Worm (Caenorhabditis elegans) whole organism, L1 larva: ENCODE measurements around the gene srh-35.

Source experiments
- Y116A8C.19 ChIP-seq: sonication (generic microtip); optimal IDR thresholded peaks from 2 replicates; lab custom pipeline; 2016; ENCODE audit warnings: missing compliant biosample characterization, missing genetic modification characterization, borderline replicate concordance
- aly-2 ChIP-seq: fragments of 150-350 bp; optimal IDR thresholded peaks from 2 replicates; lab custom pipeline; 2014; ENCODE audit warnings: missing biosample characterization, missing genetic modification characterization
- ama-1 ChIP-seq: fragments of 150-350 bp; optimal IDR thresholded peaks from 2 replicates; lab custom pipeline; 2014
- blmp-1 ChIP-seq: fragments of 150-350 bp; optimal IDR thresholded peaks from 2 replicates; lab custom pipeline; 2014; ENCODE audit warnings: missing biosample characterization, missing genetic modification characterization
- ceh-63 ChIP-seq: fragments of 200-800 bp; sonication (Bioruptor generic); optimal IDR thresholded peaks from 2 replicates; lab custom pipeline; 2018; ENCODE audit warnings: mild to moderate bottlenecking, missing genetic modification characterization, missing compliant biosample characterization
- ceh-90 ChIP-seq: sonication (generic microtip); optimal IDR thresholded peaks from 2 replicates; lab custom pipeline; 2016; ENCODE audit warnings: missing genetic modification characterization, missing compliant biosample characterization
- efl-1 ChIP-seq, 4 experiments: fragments of 150-350 bp; optimal IDR thresholded peaks in 3 of 4; peaks in 1 of 4; 1 replicate in 1 of 4; 2 replicates in 3 of 4; lab custom pipeline; 2014; ENCODE audit warnings: missing biosample characterization in 2 of 4, missing genetic modification characterization in 2 of 4, missing genetic modification reagents in 2 of 4
- efl-3 ChIP-seq: fragments of 200-800 bp; sonication (Bioruptor generic); optimal IDR thresholded peaks from 2 replicates; lab custom pipeline; 2018; ENCODE audit warnings: mild to moderate bottlenecking, missing genetic modification characterization, missing compliant biosample characterization
- elt-2 ChIP-seq: sonication (generic microtip); optimal IDR thresholded peaks from 2 replicates; lab custom pipeline; 2016; ENCODE audit warnings: missing genetic modification characterization, mild to moderate bottlenecking, inconsistent platforms, missing compliant biosample characterization, missing genetic modification reagents
- fkh-8 ChIP-seq: sonication (generic microtip); optimal IDR thresholded peaks from 2 replicates; lab custom pipeline; 2016; ENCODE audit warnings: mild to moderate bottlenecking, missing genetic modification characterization, missing compliant biosample characterization
- fos-1 ChIP-seq: fragments of 150-350 bp; optimal IDR thresholded peaks from 2 replicates; lab custom pipeline; 2014; ENCODE audit warnings: missing biosample characterization, missing genetic modification characterization
- hlh-17 ChIP-seq: fragments of 200-800 bp; sonication (Bioruptor generic); optimal IDR thresholded peaks from 2 replicates; lab custom pipeline; 2018; ENCODE audit warnings: missing genetic modification characterization, mild to moderate bottlenecking, missing compliant biosample characterization, moderate library complexity, borderline replicate concordance
- isw-1 ChIP-seq: fragments of 200-800 bp; sonication (Bioruptor generic); IDR thresholded peaks from 2 replicates; pipeline ENCODE4 v1.3.6; 2022; ENCODE audit warnings: missing genetic modification characterization, missing compliant biosample characterization
- jun-1 ChIP-seq: fragments of 150-350 bp; optimal IDR thresholded peaks from 2 replicates; lab custom pipeline; 2014; ENCODE audit warnings: missing biosample characterization, missing genetic modification reagents, missing genetic modification characterization
- lin-14 ChIP-seq: fragments of 200-800 bp; sonication (Bioruptor generic); optimal IDR thresholded peaks from 2 replicates; lab custom pipeline; 2018; ENCODE audit warnings: mild to moderate bottlenecking, missing genetic modification characterization, moderate library complexity, missing compliant biosample characterization
- lin-15B ChIP-seq: fragments of 150-350 bp; sonication (generic microtip); optimal IDR thresholded peaks from 3 replicates; lab custom pipeline; 2014; ENCODE audit warnings: missing biosample characterization, missing genetic modification characterization
- lin-35 ChIP-seq, 2 experiments: fragments of 150-350 bp; optimal IDR thresholded peaks; 2 replicates each; lab custom pipeline; 2014; ENCODE audit warnings: missing biosample characterization in 2 of 2, missing genetic modification characterization in 2 of 2, missing genetic modification reagents in 2 of 2
- lsy-2 ChIP-seq, 2 experiments: fragments of 150-350 bp; optimal IDR thresholded peaks; 2 replicates each; lab custom pipeline; 2014; ENCODE audit warnings: missing biosample characterization in 2 of 2, missing genetic modification characterization in 2 of 2
- mef-2 ChIP-seq: fragments of 150-350 bp; optimal IDR thresholded peaks from 2 replicates; lab custom pipeline; 2014; ENCODE audit warnings: missing biosample characterization, missing genetic modification characterization
- mep-1 ChIP-seq: fragments of 150-350 bp; optimal IDR thresholded peaks from 2 replicates; lab custom pipeline; 2014; ENCODE audit warnings: missing biosample characterization, missing genetic modification characterization
- nhr-19 ChIP-seq: fragments of 200-800 bp; sonication (Bioruptor generic); conservative IDR thresholded peaks from 2 replicates; pipeline ENCODE4 v1.3.6; 2022; ENCODE audit warnings: missing genetic modification characterization, missing compliant biosample characterization
- nhr-20 ChIP-seq: sonication (generic microtip); optimal IDR thresholded peaks from 2 replicates; lab custom pipeline; 2016; ENCODE audit warnings: mild to moderate bottlenecking, missing genetic modification characterization, missing compliant biosample characterization
- nhr-28 ChIP-seq: fragments of 150-350 bp; optimal IDR thresholded peaks from 2 replicates; lab custom pipeline; 2014; ENCODE audit warnings: missing biosample characterization, missing genetic modification characterization
- nhr-47 ChIP-seq: sonication (generic microtip); optimal IDR thresholded peaks from 2 replicates; lab custom pipeline; 2016; ENCODE audit warnings: mild to moderate bottlenecking, missing genetic modification characterization, moderate library complexity, missing compliant biosample characterization
- nhr-71 ChIP-seq: sonication (generic microtip); optimal IDR thresholded peaks from 2 replicates; lab custom pipeline; 2016; ENCODE audit warnings: mild to moderate bottlenecking, missing genetic modification characterization, moderate library complexity, missing compliant biosample characterization
- nhr-77 ChIP-seq: fragments of 150-350 bp; optimal IDR thresholded peaks from 2 replicates; lab custom pipeline; 2014; ENCODE audit warnings: missing biosample characterization, missing genetic modification characterization
- nhr-84 ChIP-seq: sonication (generic microtip); optimal IDR thresholded peaks from 2 replicates; lab custom pipeline; 2017; ENCODE audit warnings: missing biosample characterization, missing genetic modification characterization
- nhr-85 ChIP-seq: sonication (generic microtip); peaks from one replicate; lab custom pipeline; 2016; ENCODE audit warnings: missing genetic modification characterization, inconsistent platforms, missing compliant biosample characterization
- pqm-1 ChIP-seq: sonication (generic microtip); optimal IDR thresholded peaks from 3 replicates; lab custom pipeline; 2017; ENCODE audit warnings: missing biosample characterization, missing genetic modification characterization
- sup-37 ChIP-seq: fragments of 200-800 bp; sonication (Bioruptor generic); optimal IDR thresholded peaks from 2 replicates; lab custom pipeline; 2018; ENCODE audit warnings: mild to moderate bottlenecking, missing genetic modification characterization, missing compliant biosample characterization
- tlp-1 ChIP-seq: fragments of 150-350 bp; optimal IDR thresholded peaks from 2 replicates; lab custom pipeline; 2014; ENCODE audit warnings: missing biosample characterization, missing genetic modification characterization
- unc-62 ChIP-seq: fragments of 150-350 bp; optimal IDR thresholded peaks from 2 replicates; lab custom pipeline; 2014; ENCODE audit warnings: missing biosample characterization, missing genetic modification reagents, missing genetic modification characterization
- vab-15 ChIP-seq: sonication (generic microtip); optimal IDR thresholded peaks from 2 replicates; lab custom pipeline; 2017; ENCODE audit warnings: missing genotype, mild to moderate bottlenecking, missing genetic modification characterization, missing compliant biosample characterization
- xbp-1 ChIP-seq: sonication (generic microtip); optimal IDR thresholded peaks from 2 replicates; lab custom pipeline; 2016; ENCODE audit warnings: missing genetic modification characterization, missing compliant biosample characterization
- zag-1 ChIP-seq: fragments of 150-350 bp; optimal IDR thresholded peaks from 2 replicates; lab custom pipeline; 2014; ENCODE audit warnings: missing biosample characterization, missing genetic modification characterization
- ztf-4 ChIP-seq: fragments of 150-350 bp; optimal IDR thresholded peaks from 2 replicates; lab custom pipeline; 2014; ENCODE audit warnings: missing biosample characterization, missing genetic modification characterization

srh-35 gene

ce11 chrV:484285-484890, 35.4 kb upstream of the srh-35 start, which contains the start of gene nhr-212 (continued):
- TF ChIP-seq hlh-17 (GFP tag; lab: Kevin White, UChicago) (no peak), xbp-1 (tag; lab: Kevin White, UChicago) (no peak), pqm-1 (tag; lab: Kevin White, UChicago) (no peak), nhr-71 (tag; lab: Kevin White, UChicago) (peak; percentile 36), elt-2 (tag; lab: Kevin White, UChicago) (peak; percentile 42), Y116A8C.19 (no peak), zag-1 (no peak), nhr-20 (tag; lab: Kevin White, UChicago) (peak; percentile 55), vab-15 (tag; lab: Kevin White, UChicago) (no peak), nhr-85 (tag; lab: Kevin White, UChicago) (peak; percentile 63)

ce11 chrV:483289-483795, 34.3 kb upstream of the srh-35 start, which contains the start of gene nhr-130:
TSS of gene nhr-130 (minus strand) at chrV:483339.
- TF ChIP-seq nhr-20 (tag; lab: Kevin White, UChicago) (peak; percentile 30), efl-1 (optimal IDR thresholded peaks at IDR 0.05; lab: Kevin White, UChicago) (no peak), efl-1 (GFP tag; optimal IDR thresholded peaks at IDR 0.05 in 1 of 2; lab: Kevin White, UChicago) (no peak), nhr-47 (tag; lab: Kevin White, UChicago) (no peak), nhr-84 (tag; lab: Kevin White, UChicago) (no peak), sup-37 (GFP tag; lab: Kevin White, UChicago) (no peak), jun-1 (no peak), elt-2 (tag; lab: Kevin White, UChicago) (peak; percentile 78), ceh-90 (tag; lab: Kevin White, UChicago) (no peak), lin-14 (GFP tag; lab: Kevin White, UChicago) (peak; percentile 12), ztf-4 (tag; lab: Kevin White, UChicago) (no peak), nhr-19 (GFP tag; lab: Robert Waterston, UW) (no peak), nhr-85 (tag; lab: Kevin White, UChicago) (no peak), tlp-1 (tag; lab: Kevin White, UChicago) (peak; percentile 28)

- no peak for TF ChIP-seq ama-1 (lab: Kevin White, UChicago)
- no peak for TF ChIP-seq unc-62 (GFP tag; lab: Kevin White, UChicago)
- no peak for TF ChIP-seq mef-2 (tag; lab: Kevin White, UChicago)
Measured at ce11 chrV:482860-483259, 33.8 kb upstream of the srh-35 start.

ce11 chrV:479046-479445, 30.0 kb upstream of the srh-35 start:
- TF ChIP-seq aly-2 (tag; lab: Kevin White, UChicago) (no peak), ceh-63 (GFP tag; lab: Kevin White, UChicago) (no peak), efl-3 (GFP tag; lab: Kevin White, UChicago) (no peak), isw-1 (GFP tag; lab: Robert Waterston, UW) (no peak)

ce11 chrV:477664-478212, 28.7 kb upstream of the srh-35 start, which contains the start of gene nhr-55:
TSS of gene nhr-55 (plus strand) at chrV:478162.
- peak in 1 of 2 experiments; percentile 1 for TF ChIP-seq lin-35 (GFP tag; optimal IDR thresholded peaks at IDR 0.05; lab: Kevin White, UChicago)
- no peak for TF ChIP-seq lsy-2 (tag; optimal IDR thresholded peaks at IDR 0.05; lab: Kevin White, UChicago)
- TF ChIP-seq fkh-8 (tag; lab: Kevin White, UChicago), result peak; percentile 5
- peak; percentile 14 for TF ChIP-seq elt-2 (tag; lab: Kevin White, UChicago)

- TF ChIP-seq ztf-4 (tag; lab: Kevin White, UChicago) (no peak), nhr-77 (tag; lab: Kevin White, UChicago) (no peak), lin-15B (tag; lab: Kevin White, UChicago) (no peak), Y116A8C.19 (no peak), fos-1 (tag; lab: Kevin White, UChicago) (no peak), lin-35 (GFP tag; optimal IDR thresholded peaks at IDR 0.05; lab: Kevin White, UChicago) (peak in 1 of 2 experiments; percentile 10), tlp-1 (tag; lab: Kevin White, UChicago) (no peak), mep-1 (tag; lab: Kevin White, UChicago) (no peak), xbp-1 (tag; lab: Kevin White, UChicago) (no peak), nhr-28 (tag; lab: Kevin White, UChicago) (no peak), unc-62 (GFP tag; lab: Kevin White, UChicago) (no peak), pqm-1 (tag; lab: Kevin White, UChicago) (no peak), blmp-1 (tag; lab: Kevin White, UChicago) (no peak), elt-2 (tag; lab: Kevin White, UChicago) (peak; percentile 62), nhr-71 (tag; lab: Kevin White, UChicago) (no peak), nhr-20 (tag; lab: Kevin White, UChicago) (peak; percentile 40), hlh-17 (GFP tag; lab: Kevin White, UChicago) (no peak)
Measured at ce11 chrV:474516-474915, 25.5 kb upstream of the srh-35 start, which contains the start of gene nhr-99. TSS of gene nhr-99 (plus strand) at chrV:474778.
